Fruit fly (Drosophila melanogaster): ENCODE data around the gene CG43115.

DNA sequence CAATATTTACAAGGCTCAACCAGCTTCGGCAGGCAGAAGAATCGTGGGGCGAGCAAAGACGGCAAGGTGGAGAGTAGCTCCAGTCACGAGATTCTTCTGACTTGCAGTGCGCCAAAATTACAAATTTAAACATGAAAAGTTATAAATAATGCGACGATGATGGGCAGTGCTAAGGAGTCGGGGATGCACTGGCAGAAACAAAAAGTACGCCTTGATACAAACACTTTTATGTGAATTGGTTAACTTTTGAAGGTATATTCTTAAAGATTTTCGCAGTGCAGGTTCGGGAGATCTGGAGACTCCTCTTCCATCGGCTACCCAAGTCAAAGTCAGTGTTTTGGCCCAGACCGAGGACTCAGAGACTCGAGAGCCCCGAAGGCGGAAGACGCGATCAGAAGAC, 44.8 kb downstream of the CG43115 start:
- no peak for TF ChIP-seq CG32006 (GFP tag; optimal IDR thresholded peaks at IDR 0.05)
- no peak for TF ChIP-seq Blimp-1 (GFP tag; optimal IDR thresholded peaks at IDR 0.05)
- TF ChIP-seq CG8119 (GFP tag; IDR thresholded peaks at IDR 0.05) = no peak
- TF ChIP-seq OdsH (GFP tag; optimal IDR thresholded peaks at IDR 0.05) = no peak
- TF ChIP-seq CG4318 (GFP tag; optimal IDR thresholded peaks at IDR 0.05) = no peak
- TF ChIP-seq Hr39 (GFP tag; optimal IDR thresholded peaks at IDR 0.05) = peak; percentile 53
- peak; percentile 61 for TF ChIP-seq esn (GFP tag; optimal IDR thresholded peaks at IDR 0.05)
